Fruit fly (Drosophila melanogaster) whole organism, pupa: ENCODE measurements around the gene CG43179.

Experiments
- CG12605 ChIP-seq: fragments of 200-800 bp; sonication (Bioruptor generic); IDR thresholded peaks from 2 replicates; pipeline ENCODE4 v1.3.6; 2022; ENCODE audit warnings: missing biosample characterization, missing genetic modification characterization
- CG32121 ChIP-seq: fragments of 200-800 bp; sonication (Bioruptor generic); IDR thresholded peaks from 2 replicates; pipeline ENCODE4 v1.3.6; 2022; ENCODE audit warnings: missing biosample characterization, missing genetic modification characterization
- CG4496 ChIP-seq: fragments of 200-800 bp; sonication (Bioruptor generic); IDR thresholded peaks from 3 replicates; pipeline ENCODE4 v1.3.6; 2022; ENCODE audit warnings: missing biosample characterization, missing genetic modification characterization
- CG9948 ChIP-seq: fragments of 200-800 bp; sonication (Bioruptor generic); optimal IDR thresholded peaks from 2 replicates; lab custom pipeline; 2018; ENCODE audit warnings: missing biosample characterization, mild to moderate bottlenecking, missing genetic modification characterization, moderate library complexity
- Ets98B ChIP-seq: fragments of 200-800 bp; sonication (Bioruptor generic); IDR thresholded peaks from 2 replicates; pipeline ENCODE4 v1.3.6; 2022; ENCODE audit warnings: missing biosample characterization, missing genetic modification characterization
- Pif1B ChIP-seq: fragments of 200-800 bp; sonication (Bioruptor generic); optimal IDR thresholded peaks from 3 replicates; lab custom pipeline; 2016; ENCODE audit warnings: missing biosample characterization, missing genetic modification characterization
- rn ChIP-seq: fragments of 200-800 bp; sonication (Bioruptor generic); IDR thresholded peaks from 2 replicates; pipeline ENCODE4 v1.3.6; 2022; ENCODE audit warnings: missing biosample characterization, missing genetic modification characterization

DNA sequence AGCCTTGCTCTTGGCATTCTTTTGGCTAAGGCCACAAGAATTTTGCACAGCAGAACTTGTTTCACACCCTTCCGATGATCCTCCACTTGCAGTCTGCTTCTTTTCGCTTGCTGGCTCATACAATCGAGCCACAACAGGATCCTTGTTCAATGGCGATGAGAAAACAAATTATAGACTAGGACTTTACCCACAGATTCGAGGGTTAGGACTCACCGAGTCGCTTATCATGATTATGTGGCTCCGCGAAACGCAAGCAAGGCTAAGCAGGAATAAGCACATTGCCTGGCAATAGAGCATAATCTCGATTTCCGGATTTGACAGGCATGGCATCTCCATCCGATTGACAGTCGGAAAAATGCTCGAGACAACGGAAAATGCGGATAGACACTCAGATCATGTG is 6.2 kb downstream of the CG43179 start, which contains the start of the genes CG14839 and CG14841:
- TF ChIP-seq rn (GFP tag; lab: Robert Waterston, UW) (no peak), CG9948 (no peak), CG32121 (no peak), Ets98B (no peak), CG4496 (no peak), Pif1B (GFP tag; lab: Kevin White, UChicago) (no peak), CG12605 (GFP tag; lab: Robert Waterston, UW) (no peak)
